Worm (Caenorhabditis elegans) whole organism, L4 larva: ENCODE data around the gene glb-22.

Experiments used
- F44E2.7 ChIP-seq: fragments of 200-800 bp; sonication (Bioruptor generic); IDR thresholded peaks from 2 replicates; pipeline ENCODE4 v2.1.2; 2022; ENCODE audit warnings: missing genetic modification characterization, missing compliant biosample characterization
- F49E8.2 ChIP-seq: sonication (generic microtip); optimal IDR thresholded peaks from 2 replicates; lab custom pipeline; 2016; ENCODE audit warnings: missing compliant biosample characterization, mild to moderate bottlenecking, missing genetic modification characterization, borderline replicate concordance
- T20F7.1 ChIP-seq: fragments of 200-800 bp; sonication (Bioruptor generic); optimal IDR thresholded peaks from 2 replicates; lab custom pipeline; 2018; ENCODE audit warnings: mild to moderate bottlenecking, missing genetic modification characterization, missing compliant biosample characterization
- ZK337.2 ChIP-seq: fragments of 200-800 bp; sonication (Bioruptor generic); IDR thresholded peaks from 2 replicates; pipeline ENCODE4 v1.3.6; 2022; ENCODE audit warnings: missing genetic modification reagents, missing genetic modification characterization, missing compliant biosample characterization
- ZK546.5 ChIP-seq, 2 experiments: sonication (generic microtip); optimal IDR thresholded peaks; 2 replicates each; lab custom pipeline; 2017; ENCODE audit warnings: missing biosample characterization in 2 of 2, missing genetic modification characterization in 2 of 2
- aha-1 ChIP-seq: fragments of 150-350 bp; peaks from one replicate; lab custom pipeline; 2014; ENCODE audit warnings: missing biosample characterization, missing genetic modification characterization
- ama-1 ChIP-seq: fragments of 150-350 bp; optimal IDR thresholded peaks from 2 replicates; lab custom pipeline; 2014; ENCODE audit warnings: inconsistent platforms, mixed read lengths
- ceh-20 ChIP-seq: fragments of 200-800 bp; sonication (Bioruptor generic); IDR thresholded peaks from 2 replicates; pipeline ENCODE4 v1.3.6; 2022; ENCODE audit warnings: missing genetic modification reagents, missing genetic modification characterization, missing compliant biosample characterization
- ceh-32 ChIP-seq: sonication (generic microtip); optimal IDR thresholded peaks from 2 replicates; lab custom pipeline; 2016; ENCODE audit warnings: mild to moderate bottlenecking, missing genetic modification characterization, missing compliant biosample characterization; ENCODE audit not compliant: poor library complexity
- ceh-62 ChIP-seq: sonication (generic microtip); optimal IDR thresholded peaks from 2 replicates; lab custom pipeline; 2017; ENCODE audit warnings: missing biosample characterization, missing genetic modification characterization
- ceh-82 ChIP-seq: sonication (generic microtip); optimal IDR thresholded peaks from 2 replicates; lab custom pipeline; 2017; ENCODE audit warnings: missing biosample characterization, missing genetic modification characterization
- daf-16 ChIP-seq, 3 experiments: sonication (generic microtip); optimal IDR thresholded peaks; 2 replicates each; lab custom pipeline; 2016 to 2017; ENCODE audit warnings: missing genetic modification characterization in 3 of 3, missing genetic modification reagents in 3 of 3, mild to moderate bottlenecking in 2 of 3, missing compliant biosample characterization in 2 of 3, missing biosample characterization in 1 of 3, moderate library complexity in 1 of 3
- daf-19 ChIP-seq: fragments of 200-800 bp; sonication (Bioruptor generic); conservative IDR thresholded peaks from 2 replicates; pipeline ENCODE4 v1.3.6; 2022; ENCODE audit warnings: missing genetic modification characterization, missing compliant biosample characterization
- dmd-8 ChIP-seq: fragments of 200-800 bp; sonication (Bioruptor generic); IDR thresholded peaks from 2 replicates; pipeline ENCODE4 v1.3.6; 2022; ENCODE audit warnings: missing genetic modification characterization, missing compliant biosample characterization
- dpl-1 ChIP-seq: fragments of 150-350 bp; optimal IDR thresholded peaks from 2 replicates; lab custom pipeline; 2014; ENCODE audit warnings: missing biosample characterization, missing genetic modification reagents, missing genetic modification characterization
- fkh-10 ChIP-seq: fragments of 150-350 bp; optimal IDR thresholded peaks from 2 replicates; lab custom pipeline; 2014; ENCODE audit warnings: missing biosample characterization, missing genetic modification reagents, missing genetic modification characterization
- gei-8 ChIP-seq: fragments of 200-800 bp; sonication (Bioruptor generic); optimal IDR thresholded peaks from 2 replicates; lab custom pipeline; 2018; ENCODE audit warnings: mild to moderate bottlenecking, missing genetic modification characterization, missing compliant biosample characterization
- hlh-11 ChIP-seq: fragments of 200-800 bp; sonication (Bioruptor generic); optimal IDR thresholded peaks from 2 replicates; lab custom pipeline; 2018; ENCODE audit warnings: mild to moderate bottlenecking, missing genetic modification characterization, missing compliant biosample characterization
- jun-1 ChIP-seq: fragments of 150-350 bp; optimal IDR thresholded peaks from 2 replicates; lab custom pipeline; 2014; ENCODE audit warnings: missing biosample characterization, missing genetic modification reagents, missing genetic modification characterization
- lin-1 ChIP-seq: fragments of 200-800 bp; sonication (Bioruptor generic); IDR thresholded peaks from 2 replicates; pipeline ENCODE4 v1.3.6; 2022; ENCODE audit warnings: missing genetic modification reagents, missing genetic modification characterization, missing compliant biosample characterization
- lin-15B ChIP-seq: fragments of 150-350 bp; sonication (generic microtip); optimal IDR thresholded peaks from 3 replicates; lab custom pipeline; 2014; ENCODE audit warnings: missing biosample characterization, missing genetic modification characterization
- lin-38 ChIP-seq: fragments of 200-800 bp; sonication (Bioruptor generic); IDR thresholded peaks from 2 replicates; pipeline ENCODE4 v1.3.6; 2022; ENCODE audit warnings: missing genetic modification reagents, missing genetic modification characterization, missing compliant biosample characterization
- lin-39 ChIP-seq: fragments of 150-350 bp; optimal IDR thresholded peaks from 2 replicates; lab custom pipeline; 2014; ENCODE audit warnings: missing biosample characterization, missing genetic modification reagents, missing genetic modification characterization
- madf-5 ChIP-seq, 2 experiments: fragments of 200-800 bp; sonication (Bioruptor generic); IDR thresholded peaks; 2 replicates each; pipeline ENCODE4 v1.3.6; 2022; ENCODE audit warnings: missing compliant biosample characterization in 2 of 2, missing genetic modification characterization in 2 of 2
- mdl-1 ChIP-seq, 2 experiments: fragments of 150-350 bp in 1 of 2; sonication (generic microtip) in 1 of 2; optimal IDR thresholded peaks; 2 replicates each; lab custom pipeline; 2014 to 2017; ENCODE audit warnings: missing biosample characterization in 2 of 2, missing genetic modification characterization in 2 of 2
- mep-1 ChIP-seq: fragments of 150-350 bp; sonication (generic microtip); optimal IDR thresholded peaks from 3 replicates; lab custom pipeline; 2014; ENCODE audit warnings: missing biosample characterization, missing genetic modification characterization
- nhr-11 ChIP-seq: fragments of 150-350 bp; optimal IDR thresholded peaks from 2 replicates; lab custom pipeline; 2014; ENCODE audit warnings: missing biosample characterization, missing genetic modification characterization
- nhr-6 ChIP-seq: fragments of 150-350 bp; optimal IDR thresholded peaks from 2 replicates; lab custom pipeline; 2014; ENCODE audit warnings: missing biosample characterization, missing genetic modification characterization
- pha-4 ChIP-seq, 2 experiments: fragments of 150-350 bp in 1 of 2; fragments of 200-800 bp in 1 of 2; sonication (Bioruptor generic) in 1 of 2; IDR thresholded peaks in 1 of 2; optimal IDR thresholded peaks in 1 of 2; 2 replicates each; pipeline versions ENCODE4 v1.3.6 to Lab custom; 2014 to 2022; ENCODE audit warnings: missing genetic modification characterization in 2 of 2, missing genetic modification reagents in 2 of 2, missing biosample characterization in 1 of 2, missing compliant biosample characterization in 1 of 2
- php-3 ChIP-seq: fragments of 200-800 bp; sonication (Bioruptor generic); IDR thresholded peaks from 2 replicates; pipeline ENCODE4 v1.3.6; 2022; ENCODE audit warnings: missing genetic modification reagents, missing genetic modification characterization, missing compliant biosample characterization
- saeg-2 ChIP-seq: fragments of 200-800 bp; sonication (Bioruptor generic); IDR thresholded peaks from 2 replicates; pipeline ENCODE4 v1.3.6; 2022; ENCODE audit warnings: missing genetic modification reagents, missing genetic modification characterization, missing compliant biosample characterization
- set-16 ChIP-seq: fragments of 200-800 bp; sonication (Bioruptor generic); IDR thresholded peaks from 2 replicates; pipeline ENCODE4 v1.3.6; 2022; ENCODE audit warnings: missing genetic modification reagents, missing genetic modification characterization, missing compliant biosample characterization
- skn-1 ChIP-seq: fragments of 150-350 bp; optimal IDR thresholded peaks from 2 replicates; lab custom pipeline; 2014; ENCODE audit warnings: missing biosample characterization, missing genetic modification characterization
- snpc-4 ChIP-seq: fragments of 150-350 bp; optimal IDR thresholded peaks from 2 replicates; lab custom pipeline; 2014; ENCODE audit warnings: missing biosample characterization, missing genetic modification characterization
- spr-1 ChIP-seq: sonication (generic microtip); optimal IDR thresholded peaks from 2 replicates; lab custom pipeline; 2016; ENCODE audit warnings: mild to moderate bottlenecking, missing genetic modification characterization, missing compliant biosample characterization
- unc-130 ChIP-seq: sonication (generic microtip); optimal IDR thresholded peaks from 2 replicates; lab custom pipeline; 2016; ENCODE audit warnings: missing genetic modification reagents, missing genetic modification characterization, missing compliant biosample characterization
- unc-62 ChIP-seq, 3 experiments: fragments of 150-350 bp in 1 of 3; sonication (generic microtip); optimal IDR thresholded peaks in 2 of 3; peaks in 1 of 3; 1 replicate in 1 of 3; 2 replicates in 2 of 3; lab custom pipeline; 2014 to 2017; ENCODE audit warnings: missing biosample characterization in 3 of 3, missing genetic modification characterization in 3 of 3, missing genetic modification reagents in 3 of 3, missing genotype in 1 of 3
- zfp-3 ChIP-seq: fragments of 200-800 bp; sonication (Bioruptor generic); conservative IDR thresholded peaks from 2 replicates; pipeline ENCODE4 v1.3.6; 2022; ENCODE audit warnings: missing genetic modification reagents, missing genetic modification characterization, missing compliant biosample characterization
- zip-11 ChIP-seq: fragments of 200-800 bp; sonication (Bioruptor generic); IDR thresholded peaks from 2 replicates; pipeline ENCODE4 v1.3.6; 2022; ENCODE audit warnings: missing genetic modification characterization, missing compliant biosample characterization
- ztf-11 ChIP-seq: fragments of 150-350 bp; optimal IDR thresholded peaks from 2 replicates; lab custom pipeline; 2014; ENCODE audit warnings: missing biosample characterization, missing genetic modification characterization
- ztf-7 ChIP-seq: fragments of 150-350 bp; optimal IDR thresholded peaks from 2 replicates; lab custom pipeline; 2014; ENCODE audit warnings: missing biosample characterization, missing genetic modification characterization

The glb-22 gene

ce11 chrV:14576745-14577373 is 23.2 kb upstream of the glb-22 start:
- TF ChIP-seq dpl-1 (no peak), ceh-20 (GFP tag; lab: Robert Waterston, UW) (peak; percentile 19; the same call in 1 of the 2 replicates), unc-62 (GFP tag; optimal IDR thresholded peaks at IDR 0.05 in 1 of 2; lab: Kevin White, UChicago) (no peak), unc-62 (tag; optimal IDR thresholded peaks at IDR 0.05; lab: Kevin White, UChicago) (no peak), daf-16 (GFP tag; optimal IDR thresholded peaks at IDR 0.05; lab: Kevin White, UChicago) (peak in 1 of 2 experiments; percentile 39), daf-16 (tag; optimal IDR thresholded peaks at IDR 0.05; lab: Kevin White, UChicago) (no peak), ztf-11 (tag; lab: Kevin White, UChicago) (no peak), ceh-32 (no peak)

DNA sequence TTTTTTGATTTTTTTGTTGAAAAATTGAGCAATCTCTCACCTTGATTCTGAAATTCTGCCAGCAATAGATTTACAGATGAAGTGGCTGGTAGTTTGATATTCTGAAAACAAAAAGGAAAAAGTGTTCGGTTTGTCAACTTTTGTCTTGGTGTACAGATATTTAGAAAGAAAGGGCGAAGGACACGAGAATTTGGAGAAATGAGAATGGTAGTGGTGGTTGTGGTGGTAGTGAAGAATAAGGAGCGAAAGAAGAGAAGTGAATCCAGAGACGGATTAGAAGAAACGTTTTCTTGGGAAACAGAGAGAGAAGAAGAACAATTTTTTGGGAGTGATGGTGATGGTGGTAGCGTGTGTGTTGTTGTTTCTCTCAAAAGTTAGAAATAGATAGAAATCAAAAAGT is 20.5 kb upstream of the glb-22 start, which contains the start of gene gar-3:
Gene gar-3 (minus strand): TSS at position 101 of the 400 bp plus-strand sequence.
- TF ChIP-seq madf-5 (GFP tag; IDR thresholded peaks at IDR 0.05; lab: Robert Waterston, UW) (no peak), fkh-10 (no peak), pha-4 (GFP tag; IDR thresholded peaks at IDR 0.05; lab: Robert Waterston, UW) (no peak), pha-4 (tag; optimal IDR thresholded peaks at IDR 0.05; lab: Kevin White, UChicago) (no peak), skn-1 (no peak), ztf-11 (tag; lab: Kevin White, UChicago) (no peak), nhr-6 (tag; lab: Kevin White, UChicago) (no peak), aha-1 (no peak), snpc-4 (no peak), mep-1 (tag; lab: Kevin White, UChicago) (no peak), ZK337.2 (GFP tag; lab: Robert Waterston, UW) (no peak), lin-15B (tag; lab: Kevin White, UChicago) (no peak), ama-1 (lab: Kevin White, UChicago) (no peak), dmd-8 (no peak), F44E2.7 (GFP tag; lab: Robert Waterston, UW) (no peak)
- TF ChIP-seq, all 104 proteins: peak for 0

ce11 chrV:14585351-14585750 is 14.7 kb upstream of the glb-22 start, which contains the start of gene Y40H4A.2:
Gene Y40H4A.2, minus strand, starts transcription at chrV:14585451.
- TF ChIP-seq unc-62 (GFP tag; optimal IDR thresholded peaks at IDR 0.05 in 1 of 2; lab: Kevin White, UChicago): peak in 1 of 2 experiments; percentile 80
- TF ChIP-seq unc-62 (tag; optimal IDR thresholded peaks at IDR 0.05; lab: Kevin White, UChicago): no peak
- TF ChIP-seq spr-1: no peak

ce11 chrV:14594103-14594502 is 6.0 kb upstream of the glb-22 start:
- TF ChIP-seq saeg-2 (GFP tag; lab: Robert Waterston, UW) (no peak), lin-39 (tag; lab: Kevin White, UChicago) (no peak), nhr-11 (tag; lab: Kevin White, UChicago) (no peak), lin-1 (GFP tag; lab: Robert Waterston, UW) (no peak), set-16 (GFP tag; lab: Robert Waterston, UW) (no peak), gei-8 (GFP tag; lab: Kevin White, UChicago) (no peak), ztf-7 (tag; lab: Kevin White, UChicago) (no peak), jun-1 (tag; lab: Kevin White, UChicago) (no peak)

ce11 chrV:14594943-14595342 is 5.1 kb upstream of the glb-22 start:
- TF ChIP-seq F49E8.2: no peak
- TF ChIP-seq daf-16 (GFP tag; optimal IDR thresholded peaks at IDR 0.05; lab: Kevin White, UChicago): no peak
- TF ChIP-seq daf-16 (tag; optimal IDR thresholded peaks at IDR 0.05; lab: Kevin White, UChicago): peak; percentile 25
- TF ChIP-seq dmd-8: no peak
- no peak for TF ChIP-seq ceh-82
- no peak for TF ChIP-seq zip-11 (GFP tag; lab: Robert Waterston, UW)
- TF ChIP-seq mdl-1 (tag; optimal IDR thresholded peaks at IDR 0.05; lab: Kevin White, UChicago): no peak
- no peak for TF ChIP-seq daf-19 (GFP tag; lab: Robert Waterston, UW)
- TF ChIP-seq T20F7.1 (GFP tag; lab: Kevin White, UChicago): peak; percentile 66
- TF ChIP-seq ceh-62: no peak
- TF ChIP-seq lin-38 (GFP tag; lab: Robert Waterston, UW): peak; percentile 54
- TF ChIP-seq madf-5 (GFP tag; IDR thresholded peaks at IDR 0.05; lab: Robert Waterston, UW): no peak
- TF ChIP-seq unc-130 (GFP tag; lab: Kevin White, UChicago): no peak
- no peak for TF ChIP-seq skn-1
- TF ChIP-seq php-3: 0 out of 2 replicates have a peak, but pooled peaks have one; percentile 15
- TF ChIP-seq hlh-11: no peak
- peak; percentile 39 for TF ChIP-seq zfp-3 (GFP tag; lab: Robert Waterston, UW)
- TF ChIP-seq ZK546.5 (tag; optimal IDR thresholded peaks at IDR 0.05; lab: Kevin White, UChicago): no peak
- TF ChIP-seq, all 104 proteins: peak for 5
